Worm (Caenorhabditis elegans) whole organism, young adult: ENCODE data around the gene R09E12.9.

ENCODE experiments used
- B0261.1 ChIP-seq: sonication (generic microtip); optimal IDR thresholded peaks from 2 replicates; lab custom pipeline; 2016; ENCODE audit warnings: mild to moderate bottlenecking, missing genetic modification characterization, moderate library complexity, missing compliant biosample characterization
- C17E4.6 ChIP-seq: fragments of 200-800 bp; sonication (Bioruptor generic); IDR thresholded peaks from 2 replicates; pipeline ENCODE4 v1.3.6; 2022; ENCODE audit warnings: missing genetic modification reagents, missing genetic modification characterization, missing compliant biosample characterization
- Y53F4B.3 ChIP-seq: fragments of 200-800 bp; sonication (Bioruptor generic); IDR thresholded peaks from 2 replicates; pipeline ENCODE4 v1.3.6; 2022; ENCODE audit warnings: missing genetic modification reagents, missing genetic modification characterization, missing compliant biosample characterization
- let-526 ChIP-seq: fragments of 200-800 bp; sonication (Bioruptor generic); IDR thresholded peaks from 2 replicates; pipeline ENCODE4 v1.3.6; 2022; ENCODE audit warnings: missing genetic modification reagents, missing genetic modification characterization, missing compliant biosample characterization
- lin-35 ChIP-seq, 3 experiments: fragments of 150-350 bp in 2 of 3; sonication (generic microtip) in 1 of 3; optimal IDR thresholded peaks; 2 replicates each; lab custom pipeline; 2014 to 2018; ENCODE audit warnings: missing biosample characterization in 3 of 3, missing genetic modification characterization in 3 of 3, missing genetic modification reagents in 3 of 3
- lir-1 ChIP-seq: fragments of 200-800 bp; sonication (Bioruptor generic); conservative IDR thresholded peaks from 2 replicates; pipeline ENCODE4 v1.3.6; 2022; ENCODE audit warnings: missing genetic modification reagents, missing genetic modification characterization, missing compliant biosample characterization
- mes-4 ChIP-seq: sonication (generic microtip); optimal IDR thresholded peaks from 2 replicates; lab custom pipeline; 2016; ENCODE audit warnings: missing genotype, missing genetic modification characterization, missing compliant biosample characterization
- nfya-1 ChIP-seq: sonication (generic microtip); optimal IDR thresholded peaks from 2 replicates; lab custom pipeline; 2017; ENCODE audit warnings: antibody characterized with exemption, missing compliant biosample characterization, missing genetic modification characterization, borderline replicate concordance; ENCODE audit not compliant: insufficient read depth
- nhr-90 ChIP-seq: sonication (generic microtip); optimal IDR thresholded peaks from 2 replicates; lab custom pipeline; 2016; ENCODE audit warnings: missing genotype, mild to moderate bottlenecking, missing genetic modification characterization, missing compliant biosample characterization
- tbp1 ChIP-seq: fragments of 200-800 bp; sonication (Bioruptor generic); optimal IDR thresholded peaks from 2 replicates; lab custom pipeline; 2018; ENCODE audit warnings: mild to moderate bottlenecking, missing genetic modification characterization, missing compliant biosample characterization

DNA sequence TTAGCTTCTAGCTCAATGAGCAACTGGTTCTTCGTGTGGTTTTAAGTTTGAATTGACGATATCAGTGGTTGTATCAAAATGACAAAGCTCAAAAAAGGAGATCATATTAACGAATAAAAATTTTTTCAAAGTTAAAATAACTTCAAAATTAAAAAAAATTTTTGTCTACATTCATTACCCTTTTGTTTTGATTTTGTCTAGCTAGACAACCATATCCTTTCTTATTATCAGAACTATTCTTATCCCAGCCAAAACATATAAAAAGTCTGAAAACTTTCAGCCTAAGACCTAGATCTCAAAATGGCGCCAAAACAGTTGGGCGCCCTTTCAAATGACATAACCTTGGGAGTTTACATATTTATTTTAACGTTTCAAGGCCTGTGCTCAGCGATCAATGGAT, 39.8 kb downstream of the R09E12.9 start, which contains the start of gene R13D11.1:
- TF ChIP-seq lir-1 (GFP tag; lab: Robert Waterston, UW) (no peak), lin-35 (GFP tag; optimal IDR thresholded peaks at IDR 0.05; lab: Kevin White, UChicago) (no peak), Y53F4B.3 (no peak), let-526 (GFP tag; lab: Robert Waterston, UW) (no peak), C17E4.6 (GFP tag; lab: Robert Waterston, UW) (no peak), mes-4 (tag; lab: Kevin White, UChicago) (no peak), nfya-1 (tag; lab: Kevin White, UChicago) (no peak), tbp1 (no peak), nhr-90 (no peak), B0261.1 (tag; lab: Kevin White, UChicago) (no peak)
